Worm (Caenorhabditis elegans): ENCODE measurements around the gene npp-5.

- TF ChIP-seq flt-1 (GFP tag; IDR thresholded peaks at IDR 0.05) (no peak), F13C5.2 (tag; optimal IDR thresholded peaks at IDR 0.05) (no peak), hmbx-1 (tag; optimal IDR thresholded peaks at IDR 0.05) (no peak), ama-1 (optimal IDR thresholded peaks at IDR 0.05) (no peak), tbx-11 (GFP tag; IDR thresholded peaks at IDR 0.05) (no peak), tra-4 (tag; optimal IDR thresholded peaks at IDR 0.05) (no peak)
Measured at ce11 chrII:11571260-11571854, 28.3 kb downstream of the npp-5 start, which contains the start of gene F54D5.3.

Measured in whole organism, early embryonic.